Worm (Caenorhabditis elegans): ENCODE data around the gene srg-61.

srg-61 gene

DNA sequence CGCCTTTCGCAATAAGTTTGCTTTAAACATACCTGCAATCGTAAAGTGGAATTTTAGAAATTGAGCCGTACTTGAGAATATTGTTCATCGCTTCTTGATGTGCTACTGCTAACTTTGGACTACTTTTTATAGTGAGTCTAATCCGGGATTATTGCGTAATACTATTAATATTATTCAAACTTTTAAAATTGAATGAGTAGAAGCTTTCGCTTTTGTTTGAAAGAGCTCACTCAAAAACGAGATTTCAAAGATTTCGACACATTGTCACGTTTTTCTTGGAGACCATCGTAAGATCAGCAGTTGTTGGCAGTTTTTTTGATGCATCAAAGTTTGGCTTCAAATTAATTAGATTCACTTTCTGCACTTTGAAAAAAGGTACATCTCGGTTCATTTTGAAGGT is 26.6 kb downstream of the srg-61 start, which contains the start of gene srt-28:
TSS of gene srt-28 (minus strand) at position 101 of the 400 bp plus-strand sequence.
- TF ChIP-seq ZK546.5 (tag; optimal IDR thresholded peaks at IDR 0.05) (no peak), zag-1 (tag; optimal IDR thresholded peaks at IDR 0.05) (no peak), nhr-77 (tag; optimal IDR thresholded peaks at IDR 0.05) (no peak), unc-39 (tag; optimal IDR thresholded peaks at IDR 0.05) (no peak), pqm-1 (tag; optimal IDR thresholded peaks at IDR 0.05) (no peak), elt-1 (tag; optimal IDR thresholded peaks at IDR 0.05) (no peak), aly-2 (tag; optimal IDR thresholded peaks at IDR 0.05) (no peak), nhr-12 (tag; optimal IDR thresholded peaks at IDR 0.05) (no peak), fos-1 (tag; optimal IDR thresholded peaks at IDR 0.05) (no peak), jun-1 (tag; optimal IDR thresholded peaks at IDR 0.05) (no peak), nhr-23 (tag; optimal IDR thresholded peaks at IDR 0.05) (no peak), lsy-12 (tag; optimal IDR thresholded peaks at IDR 0.05) (no peak), R02D3.7 (tag; optimal IDR thresholded peaks at IDR 0.05) (no peak), elt-3 (tag; optimal IDR thresholded peaks at IDR 0.05) (no peak)

ce11 chrV:2711429-2711828 is 28.7 kb downstream of the srg-61 start, which contains the start of gene C24B9.3:
C24B9.3 (minus strand) TSS chrV:2711599.
- TF ChIP-seq nhr-25 (tag; optimal IDR thresholded peaks at IDR 0.05), result no peak
- TF ChIP-seq nfya-1 (tag; optimal IDR thresholded peaks at IDR 0.05; ENCODE audit: insufficient read depth), result peak; percentile 14
- no peak for TF ChIP-seq ceh-9 (tag; optimal IDR thresholded peaks at IDR 0.05)
- peak; percentile 86 for TF ChIP-seq elt-2 (tag; optimal IDR thresholded peaks at IDR 0.05)
- peak; percentile 80 for TF ChIP-seq pqm-1 (tag; optimal IDR thresholded peaks at IDR 0.05)
- TF ChIP-seq nhr-77 (tag; optimal IDR thresholded peaks at IDR 0.05), result no peak

DNA sequence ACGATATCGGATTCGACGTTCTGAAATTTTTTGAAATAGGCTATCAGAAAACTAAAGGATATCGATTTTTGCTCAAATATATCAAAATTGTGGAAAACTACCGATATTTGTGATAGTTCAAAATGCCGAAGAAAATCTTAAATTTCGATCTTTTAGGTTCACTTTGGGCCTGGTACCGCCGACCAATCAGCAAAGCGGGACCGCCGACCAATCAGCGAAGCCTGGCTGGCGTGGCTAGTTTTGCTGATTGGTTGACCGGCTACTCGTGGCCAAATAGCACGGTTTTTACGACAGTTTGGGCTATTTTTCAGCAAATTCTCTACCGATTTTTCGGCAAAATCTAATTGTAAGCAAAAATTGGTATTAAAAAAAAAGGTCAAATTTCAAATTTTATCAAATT is 29.9 kb downstream of the srg-61 start:
- TF ChIP-seq ceh-9 (tag; optimal IDR thresholded peaks at IDR 0.05) (no peak), nfya-1 (tag; optimal IDR thresholded peaks at IDR 0.05; ENCODE audit: insufficient read depth) (peak; percentile 73), fos-1 (tag; optimal IDR thresholded peaks at IDR 0.05) (no peak), daf-12 (tag; optimal IDR thresholded peaks at IDR 0.05) (no peak), elt-2 (tag; optimal IDR thresholded peaks at IDR 0.05) (no peak), skn-1 (tag; optimal IDR thresholded peaks at IDR 0.05) (no peak), unc-39 (tag; optimal IDR thresholded peaks at IDR 0.05) (no peak), nhr-23 (tag; optimal IDR thresholded peaks at IDR 0.05) (no peak)

DNA sequence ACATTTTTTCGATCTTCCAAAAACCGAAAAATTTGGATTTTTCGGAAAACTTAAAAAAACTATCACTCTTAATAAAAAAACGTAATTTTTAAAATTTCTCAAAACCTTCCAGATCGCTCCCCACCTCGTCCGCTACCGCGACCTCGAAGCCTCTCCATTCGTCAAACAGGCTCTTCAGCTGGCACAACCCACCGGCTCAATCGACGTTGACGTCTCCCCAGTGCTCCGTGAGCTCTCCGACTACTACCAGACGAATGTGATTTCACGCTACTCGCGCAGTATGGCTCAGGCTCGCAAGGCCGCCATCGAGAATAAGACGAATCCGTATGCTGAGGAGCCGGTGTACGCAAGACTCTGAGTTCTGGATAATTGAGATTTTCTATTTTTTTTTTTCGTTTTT is 33.7 kb downstream of the srg-61 start:
- TF ChIP-seq zag-1 (tag; optimal IDR thresholded peaks at IDR 0.05) (no peak), lin-15B (tag; optimal IDR thresholded peaks at IDR 0.05) (no peak), jun-1 (tag; optimal IDR thresholded peaks at IDR 0.05) (no peak), mml-1 (tag; optimal IDR thresholded peaks at IDR 0.05) (no peak), egl-5 (tag; optimal IDR thresholded peaks at IDR 0.05) (no peak), snpc-4 (tag; optimal IDR thresholded peaks at IDR 0.05) (no peak), nfya-1 (tag; optimal IDR thresholded peaks at IDR 0.05; ENCODE audit: insufficient read depth) (no peak)

DNA sequence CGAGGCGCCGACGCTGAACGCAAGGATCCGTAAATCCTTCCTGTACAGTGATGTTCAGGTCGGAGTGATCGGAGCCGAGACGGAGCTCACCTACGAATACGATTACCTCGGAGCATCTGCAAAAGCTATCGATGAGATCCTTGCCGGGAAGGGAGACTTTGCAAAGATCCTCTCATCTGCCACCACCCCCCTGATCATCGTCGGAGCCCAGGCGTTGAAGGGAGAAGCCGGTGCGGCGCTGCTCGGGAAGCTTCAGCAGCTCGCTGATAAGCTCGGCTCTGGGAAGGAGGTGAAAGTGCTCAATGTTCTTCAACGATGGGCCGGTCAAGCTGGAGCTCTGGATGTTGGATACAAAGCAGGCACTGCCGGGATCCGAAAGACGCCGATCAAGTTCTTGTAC is 36.8 kb downstream of the srg-61 start:
- TF ChIP-seq aly-2 (tag; optimal IDR thresholded peaks at IDR 0.05), result no peak
- TF ChIP-seq ceh-82 (tag; optimal IDR thresholded peaks at IDR 0.05), result no peak
- no peak for TF ChIP-seq nfya-1 (tag; optimal IDR thresholded peaks at IDR 0.05; ENCODE audit: insufficient read depth)
- TF ChIP-seq mdl-1 (tag; optimal IDR thresholded peaks at IDR 0.05), result no peak
- TF ChIP-seq ceh-9 (tag; optimal IDR thresholded peaks at IDR 0.05), result no peak
- no peak for TF ChIP-seq nhr-23 (tag; optimal IDR thresholded peaks at IDR 0.05)
- no peak for TF ChIP-seq egl-5 (tag; optimal IDR thresholded peaks at IDR 0.05)
- no peak for TF ChIP-seq mml-1 (tag; optimal IDR thresholded peaks at IDR 0.05)
- TF ChIP-seq ama-1 (optimal IDR thresholded peaks at IDR 0.05), result no peak
- TF ChIP-seq nhr-25 (tag; optimal IDR thresholded peaks at IDR 0.05), result no peak

- no peak for TF ChIP-seq nhr-11 (tag; optimal IDR thresholded peaks at IDR 0.05)
- TF ChIP-seq nfya-1 (tag; optimal IDR thresholded peaks at IDR 0.05; ENCODE audit: insufficient read depth), result no peak
Measured at ce11 chrV:2702883-2703282, 37.2 kb downstream of the srg-61 start.

DNA sequence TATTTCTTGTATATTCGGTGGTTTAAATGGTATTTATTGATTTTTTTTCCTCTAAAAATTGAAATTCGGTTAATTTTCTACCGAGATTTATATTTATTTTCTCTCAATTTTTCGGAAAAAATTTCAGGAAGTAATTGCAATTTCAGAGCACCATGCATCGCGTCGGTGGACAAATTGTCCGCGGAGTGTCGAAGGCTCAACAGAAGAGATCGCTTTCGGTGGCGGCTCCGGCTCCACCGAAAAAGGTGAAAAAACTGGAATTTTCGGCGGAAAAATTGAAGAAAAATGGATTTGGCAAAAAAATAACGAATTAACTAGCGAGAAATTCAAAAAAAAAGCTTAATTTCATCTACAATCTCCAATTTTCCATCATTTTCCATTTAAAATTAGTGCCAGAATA is 41.3 kb downstream of the srg-61 start, which contains the start of gene nuo-5:
TSS of gene nuo-5 (plus strand) at position 147 of the 400 bp plus-strand sequence.
- TF ChIP-seq nhr-28 (tag; optimal IDR thresholded peaks at IDR 0.05) (no peak), aly-2 (tag; optimal IDR thresholded peaks at IDR 0.05) (no peak), ztf-11 (tag; optimal IDR thresholded peaks at IDR 0.05) (no peak), skn-1 (tag; optimal IDR thresholded peaks at IDR 0.05) (no peak), ceh-9 (tag; optimal IDR thresholded peaks at IDR 0.05) (no peak)

Data from whole organism, L3 larva.